Fruit fly (Drosophila melanogaster) whole organism, prepupa: ENCODE measurements around the gene AP-1gamma.
A peak's percentile ranks its signal among the peaks of the same experiment; 100 is the strongest.

Experiments
- CG6808 ChIP-seq: fragments of 200-800 bp; sonication (Bioruptor generic); optimal IDR thresholded peaks from 3 replicates; lab custom pipeline; 2017; ENCODE audit warnings: missing biosample characterization, missing genetic modification characterization, mild to moderate bottlenecking, moderate library complexity, missing genetic modification reagents
- Lpt ChIP-seq: fragments of 200-800 bp; sonication (Bioruptor generic); optimal IDR thresholded peaks from 3 replicates; lab custom pipeline; 2016; ENCODE audit warnings: missing biosample characterization, missing genetic modification characterization

DNA sequence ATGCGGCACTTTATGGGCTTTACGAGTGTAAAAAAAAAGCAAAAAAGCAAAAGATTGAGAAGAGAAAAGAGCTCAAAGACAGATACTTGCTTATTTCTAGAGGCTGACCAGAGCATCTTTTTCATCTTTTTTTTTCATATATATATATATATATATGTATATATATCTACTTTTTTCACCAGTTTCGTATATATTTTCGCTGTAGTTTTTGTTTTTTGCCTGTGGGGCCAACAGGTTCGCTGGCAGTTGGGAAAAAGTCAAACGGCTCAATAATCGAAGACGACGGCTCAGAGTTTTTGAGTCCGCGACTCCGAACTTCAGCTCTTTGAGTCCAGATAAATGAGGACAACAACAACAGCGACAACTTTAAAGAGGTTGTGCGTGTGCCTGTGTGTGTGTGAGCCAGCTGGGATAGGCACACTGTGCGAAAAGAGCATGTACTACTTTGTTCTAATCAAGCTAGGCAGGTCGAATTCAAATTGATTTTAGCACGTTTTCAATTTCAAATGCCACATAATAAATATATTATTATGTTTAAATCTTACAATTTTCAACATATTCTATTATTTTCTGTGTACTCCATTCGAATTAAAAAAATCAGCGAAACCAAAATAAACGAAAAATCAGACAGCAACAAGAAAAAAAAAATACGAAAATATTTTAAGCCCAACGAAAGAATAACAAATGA, 41.5 kb upstream of the AP-1gamma start:
- peak; percentile 76 for TF ChIP-seq Lpt (GFP tag; lab: Kevin White, UChicago)
- peak; percentile 75 for TF ChIP-seq CG6808 (GFP tag; lab: Kevin White, UChicago)
